Fruit fly (Drosophila melanogaster): ENCODE data around the gene CG34132.

DNA sequence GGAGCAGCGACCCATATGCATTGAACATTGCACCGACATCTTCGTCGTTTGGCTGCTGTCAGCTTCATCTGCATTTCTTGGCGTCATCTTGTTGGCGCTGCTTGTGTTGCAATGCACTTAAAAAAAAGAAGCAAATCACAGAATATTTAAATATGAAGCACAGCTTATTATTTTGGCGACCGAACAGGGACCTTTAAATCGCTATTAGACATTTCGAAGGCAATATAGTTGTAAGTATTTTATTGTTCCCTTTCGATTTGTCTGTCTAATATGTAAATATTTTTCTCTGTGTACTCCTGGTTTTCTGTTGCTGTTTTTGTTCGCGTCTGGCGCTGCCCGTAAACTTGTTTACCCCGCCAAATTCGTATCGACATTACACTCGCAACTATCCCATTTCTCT lies 14.6 kb downstream of the CG34132 start:
- TF ChIP-seq CTCF (optimal IDR thresholded peaks at IDR 0.05) (no peak), CG8478 (optimal IDR thresholded peaks at IDR 0.05) (no peak)
